Fruit fly (Drosophila melanogaster) whole organism, embryonic: ENCODE results near the gene CG4953.
A peak's percentile ranks its signal among the peaks of the same experiment; 100 is the strongest.

ENCODE experiments used
- B-H2 ChIP-seq: fragments of 200-800 bp; sonication (Bioruptor generic); optimal IDR thresholded peaks from 2 replicates; lab custom pipeline; 2018; ENCODE audit warnings: missing biosample characterization, mild to moderate bottlenecking, missing genetic modification characterization
- BtbVII ChIP-seq: fragments of 200-800 bp; sonication (Bioruptor generic); optimal IDR thresholded peaks from 3 replicates; lab custom pipeline; 2017; ENCODE audit warnings: missing biosample characterization, mild to moderate bottlenecking, missing genetic modification characterization
- CG10209 ChIP-seq: fragments of 200-800 bp; sonication (Bioruptor generic); optimal IDR thresholded peaks from 3 replicates; lab custom pipeline; 2017; ENCODE audit warnings: missing biosample characterization, mild to moderate bottlenecking, missing genetic modification characterization, missing genetic modification reagents
- CG10565 ChIP-seq: fragments of 200-800 bp; sonication (Bioruptor generic); optimal IDR thresholded peaks from 3 replicates; lab custom pipeline; 2016; ENCODE audit warnings: missing biosample characterization, mild to moderate bottlenecking, missing genetic modification characterization
- CG11247 ChIP-seq: fragments of 200-800 bp; sonication (Bioruptor generic); IDR thresholded peaks from 2 replicates; pipeline ENCODE4 v1.3.6; 2022; ENCODE audit warnings: missing biosample characterization, missing genetic modification characterization
- CG11560 ChIP-seq: fragments of 200-800 bp; sonication (Bioruptor generic); IDR thresholded peaks from 3 replicates; pipeline ENCODE4 v1.3.6; 2022; ENCODE audit warnings: missing biosample characterization, missing genetic modification characterization
- CG11723 ChIP-seq: fragments of 200-800 bp; sonication (Bioruptor generic); optimal IDR thresholded peaks from 2 replicates; lab custom pipeline; 2017; ENCODE audit warnings: missing biosample characterization, mild to moderate bottlenecking, missing genetic modification characterization
- CG12744 ChIP-seq: fragments of 200-800 bp; sonication (Bioruptor generic); optimal IDR thresholded peaks from 2 replicates; lab custom pipeline; 2016; ENCODE audit warnings: missing biosample characterization, missing genetic modification characterization
- CG14014 ChIP-seq: fragments of 200-800 bp; sonication (Bioruptor generic); IDR thresholded peaks from 2 replicates; pipeline ENCODE4 v1.3.6; 2022; ENCODE audit warnings: missing biosample characterization, missing genetic modification characterization
- CG14710 ChIP-seq: fragments of 200-800 bp; sonication (Bioruptor generic); optimal IDR thresholded peaks from 3 replicates; lab custom pipeline; 2019; ENCODE audit warnings: missing biosample characterization, mild to moderate bottlenecking, missing genetic modification characterization, moderate library complexity
- CG14860 ChIP-seq: fragments of 200-800 bp; sonication (Bioruptor generic); IDR thresholded peaks from 3 replicates; pipeline ENCODE4 v1.3.6; 2022; ENCODE audit warnings: missing biosample characterization, missing genetic modification characterization; ENCODE audit not compliant: partially characterized antibody
- CG18476 ChIP-seq: fragments of 200-800 bp; sonication (Bioruptor generic); optimal IDR thresholded peaks from 2 replicates; lab custom pipeline; 2016; ENCODE audit warnings: missing biosample characterization, mild to moderate bottlenecking, missing genetic modification characterization
- CG2129 ChIP-seq: fragments of 200-800 bp; sonication (Bioruptor generic); IDR thresholded peaks from 2 replicates; pipeline ENCODE4 v1.3.6; 2022; ENCODE audit warnings: missing biosample characterization, missing genetic modification characterization; ENCODE audit not compliant: partially characterized antibody
- CG31365 ChIP-seq: fragments of 200-800 bp; sonication (Bioruptor generic); optimal IDR thresholded peaks from 2 replicates; lab custom pipeline; 2018; ENCODE audit warnings: missing biosample characterization, mild to moderate bottlenecking, missing genetic modification characterization
- CG32532 ChIP-seq: fragments of 200-800 bp; sonication (Bioruptor generic); IDR thresholded peaks from 2 replicates; pipeline ENCODE4 v1.3.6; 2022; ENCODE audit warnings: missing biosample characterization, missing genetic modification characterization
- CG3407 ChIP-seq: fragments of 200-800 bp; sonication (Bioruptor generic); optimal IDR thresholded peaks from 2 replicates; lab custom pipeline; 2018; ENCODE audit warnings: missing biosample characterization, mild to moderate bottlenecking, missing genetic modification characterization
- CG3847 ChIP-seq: fragments of 200-800 bp; sonication (Bioruptor generic); IDR thresholded peaks from 2 replicates; pipeline ENCODE4 v1.3.6; 2022; ENCODE audit warnings: missing biosample characterization, missing genetic modification characterization
- CG4424 ChIP-seq: fragments of 200-800 bp; sonication (Bioruptor generic); optimal IDR thresholded peaks from 3 replicates; lab custom pipeline; 2016; ENCODE audit warnings: missing biosample characterization, missing genetic modification characterization
- CG7786 ChIP-seq: fragments of 200-800 bp; sonication (Bioruptor generic); optimal IDR thresholded peaks from 2 replicates; lab custom pipeline; 2016; ENCODE audit warnings: missing biosample characterization, missing genetic modification characterization
- CG8281 ChIP-seq: fragments of 200-800 bp; sonication (Bioruptor generic); optimal IDR thresholded peaks from 2 replicates; lab custom pipeline; 2018; ENCODE audit warnings: missing biosample characterization, mild to moderate bottlenecking, missing genetic modification characterization, moderate library complexity
- CG8924 ChIP-seq: fragments of 200-800 bp; optimal IDR thresholded peaks from 3 replicates; lab custom pipeline; 2019; ENCODE audit warnings: missing biosample characterization, mild to moderate bottlenecking, missing genetic modification characterization, moderate library complexity
- CG9609 ChIP-seq: fragments of 200-800 bp; sonication (Bioruptor generic); optimal IDR thresholded peaks from 3 replicates; lab custom pipeline; 2016; ENCODE audit warnings: missing biosample characterization, missing genetic modification characterization
- CG9817 ChIP-seq: fragments of 200-800 bp; sonication (Bioruptor generic); optimal IDR thresholded peaks from 2 replicates; lab custom pipeline; 2018; ENCODE audit warnings: missing biosample characterization, mild to moderate bottlenecking, missing genetic modification characterization, moderate library complexity
- CHES-1-like ChIP-seq: fragments of 200-800 bp; sonication (Bioruptor generic); optimal IDR thresholded peaks from 2 replicates; lab custom pipeline; 2016; ENCODE audit warnings: missing biosample characterization, missing genetic modification characterization
- CrebB ChIP-seq: fragments of 200-800 bp; sonication (Bioruptor generic); optimal IDR thresholded peaks from 3 replicates; lab custom pipeline; 2018; ENCODE audit warnings: missing biosample characterization, mild to moderate bottlenecking, missing genetic modification characterization
- Dad ChIP-seq: fragments of 200-800 bp; sonication (Bioruptor generic); optimal IDR thresholded peaks from 3 replicates; lab custom pipeline; 2016; ENCODE audit warnings: missing biosample characterization, missing genetic modification characterization
- Dfd ChIP-seq, 2 experiments: fragments of >200 bp; optimal IDR thresholded peaks; 2 replicates each; lab custom pipeline; 2017; ENCODE audit warnings: missing biosample characterization in 2 of 2, missing genetic modification characterization in 2 of 2
- Fer3 ChIP-seq: fragments of 200-800 bp; sonication (Bioruptor generic); optimal IDR thresholded peaks from 2 replicates; lab custom pipeline; 2018; ENCODE audit warnings: missing biosample characterization, mild to moderate bottlenecking, missing genetic modification characterization, moderate library complexity
- HLH4C ChIP-seq: fragments of 200-800 bp; sonication (Bioruptor generic); IDR thresholded peaks from 3 replicates; pipeline ENCODE4 v1.3.6; 2022; ENCODE audit warnings: missing biosample characterization, missing genetic modification characterization; ENCODE audit not compliant: partially characterized antibody
- Hand ChIP-seq: fragments of 200-800 bp; sonication (Bioruptor generic); optimal IDR thresholded peaks from 2 replicates; lab custom pipeline; 2017; ENCODE audit warnings: mild to moderate bottlenecking, missing biosample characterization, missing genetic modification reagents, missing genetic modification characterization
- HmgD ChIP-seq: fragments of 200-800 bp; sonication (Bioruptor generic); optimal IDR thresholded peaks from 3 replicates; lab custom pipeline; 2016; ENCODE audit warnings: missing biosample characterization, missing genetic modification characterization
- Nf-YB ChIP-seq: fragments of 200-800 bp; sonication (Bioruptor generic); optimal IDR thresholded peaks from 3 replicates; lab custom pipeline; 2019; ENCODE audit warnings: missing biosample characterization, mild to moderate bottlenecking, missing genetic modification characterization, moderate library complexity
- Rx ChIP-seq: fragments of 200-800 bp; sonication (Bioruptor generic); IDR thresholded peaks from 2 replicates; pipeline ENCODE4 v1.3.6; 2022; ENCODE audit warnings: missing biosample characterization, missing genetic modification characterization
- Sry-β ChIP-seq: fragments of 200-800 bp; sonication (Bioruptor generic); optimal IDR thresholded peaks from 2 replicates; lab custom pipeline; 2018; ENCODE audit warnings: missing biosample characterization, mild to moderate bottlenecking, missing genetic modification characterization, moderate library complexity
- YL-1 ChIP-seq: fragments of 200-800 bp; sonication (Bioruptor generic); optimal IDR thresholded peaks from 3 replicates; lab custom pipeline; 2017; ENCODE audit warnings: missing biosample characterization, mild to moderate bottlenecking, missing genetic modification characterization
- abd-A ChIP-seq: fragments of 200-800 bp; sonication (Bioruptor generic); optimal IDR thresholded peaks from 3 replicates; lab custom pipeline; 2019; ENCODE audit warnings: missing biosample characterization, mild to moderate bottlenecking, missing genetic modification characterization, moderate library complexity
- al ChIP-seq: fragments of 200-800 bp; sonication (Bioruptor generic); IDR thresholded peaks from 2 replicates; pipeline ENCODE4 v1.3.6; 2022; ENCODE audit warnings: missing biosample characterization, missing genetic modification characterization
- croc ChIP-seq: fragments of 200-800 bp; sonication (Bioruptor generic); conservative IDR thresholded peaks from 3 replicates; pipeline ENCODE4 v1.3.6; 2022; ENCODE audit warnings: missing biosample characterization, missing genetic modification characterization
- esg ChIP-seq: fragments of 200-800 bp; sonication (Bioruptor generic); conservative IDR thresholded peaks from 2 replicates; pipeline ENCODE4 v1.3.6; 2022; ENCODE audit warnings: missing biosample characterization, missing genetic modification characterization
- gce ChIP-seq: fragments of 200-800 bp; sonication (Bioruptor generic); IDR thresholded peaks from 3 replicates; pipeline ENCODE4 v1.3.6; 2022; ENCODE audit warnings: missing biosample characterization, missing genetic modification characterization
- gcm2 ChIP-seq: fragments of 200-800 bp; sonication (Bioruptor generic); optimal IDR thresholded peaks from 2 replicates; lab custom pipeline; 2016; ENCODE audit warnings: missing biosample characterization, missing genetic modification characterization
- h ChIP-seq: fragments of >200 bp; optimal IDR thresholded peaks from 2 replicates; lab custom pipeline; 2017
- insv ChIP-seq, 2 experiments: fragments of 200-800 bp; sonication (Bioruptor generic); optimal IDR thresholded peaks; 3 replicates each; lab custom pipeline; 2016 to 2018; ENCODE audit warnings: missing biosample characterization in 2 of 2, missing genetic modification characterization in 2 of 2
- nau ChIP-seq: fragments of 200-800 bp; sonication (Bioruptor generic); optimal IDR thresholded peaks from 3 replicates; lab custom pipeline; 2017; ENCODE audit warnings: missing biosample characterization, mild to moderate bottlenecking, missing genetic modification characterization, missing genetic modification reagents
- pita ChIP-seq: fragments of 200-800 bp; sonication (Bioruptor generic); optimal IDR thresholded peaks from 2 replicates; lab custom pipeline; 2017; ENCODE audit warnings: missing biosample characterization, mild to moderate bottlenecking, missing genetic modification characterization
- row ChIP-seq: fragments of 200-800 bp; sonication (Bioruptor generic); IDR thresholded peaks from 3 replicates; pipeline ENCODE4 v1.3.6; 2022; ENCODE audit warnings: missing biosample characterization, missing genetic modification characterization
- schlank ChIP-seq: fragments of 200-800 bp; sonication (Bioruptor generic); optimal IDR thresholded peaks from 2 replicates; lab custom pipeline; 2018; ENCODE audit warnings: missing biosample characterization, mild to moderate bottlenecking, missing genetic modification characterization
- shn ChIP-seq: fragments of 200-800 bp; sonication (Bioruptor generic); optimal IDR thresholded peaks from 3 replicates; lab custom pipeline; 2016; ENCODE audit warnings: missing biosample characterization, missing genetic modification characterization
- sim ChIP-seq: fragments of 200-800 bp; sonication (Bioruptor generic); IDR thresholded peaks from 2 replicates; pipeline ENCODE4 v1.3.6; 2022; ENCODE audit warnings: missing biosample characterization, missing genetic modification characterization
- tll ChIP-seq, 2 experiments: fragments of 200-800 bp in 1 of 2; fragments of >200 bp in 1 of 2; sonication (Bioruptor generic) in 1 of 2; optimal IDR thresholded peaks; 2 replicates each; lab custom pipeline; 2017 to 2019; ENCODE audit warnings: missing biosample characterization in 2 of 2, missing genetic modification characterization in 2 of 2, mild to moderate bottlenecking in 1 of 2, moderate library complexity in 1 of 2
- vnd ChIP-seq: fragments of 200-800 bp; sonication (Bioruptor generic); IDR thresholded peaks from 3 replicates; pipeline ENCODE4 v1.3.6; 2022; ENCODE audit warnings: missing biosample characterization, missing genetic modification characterization; ENCODE audit not compliant: partially characterized antibody
- wek ChIP-seq: fragments of 200-800 bp; sonication (Bioruptor generic); optimal IDR thresholded peaks from 3 replicates; lab custom pipeline; 2018; ENCODE audit warnings: missing biosample characterization, mild to moderate bottlenecking, missing genetic modification characterization, moderate library complexity

CG4953 gene

DNA sequence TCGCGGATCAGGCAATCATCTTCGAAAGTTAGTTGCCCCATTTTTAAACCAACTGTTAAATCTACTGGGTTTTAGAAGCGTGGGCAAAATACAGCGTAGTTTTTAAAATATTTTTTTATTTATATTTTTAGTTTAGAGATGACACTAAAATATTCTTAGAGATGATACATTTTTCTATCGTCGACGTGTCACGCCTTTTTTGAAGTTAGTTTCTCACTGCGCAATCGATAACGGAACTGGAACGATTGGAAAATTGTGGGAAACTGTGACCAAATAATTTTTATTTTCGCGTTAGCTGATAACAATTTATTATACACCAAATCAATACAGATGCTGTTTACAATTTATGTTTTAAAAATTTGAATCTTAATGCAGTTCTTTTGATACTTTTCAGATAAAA lies 12.2 kb downstream of the CG4953 start, which contains the start of gene Utx (continued):
- no peak for TF ChIP-seq CG4424 (GFP tag; lab: Kevin White, UChicago)
- TF ChIP-seq Dad: no peak
- peak; percentile 75 for TF ChIP-seq CG14860 (GFP tag; lab: Robert Waterston, UW)
- no peak for TF ChIP-seq insv (GFP tag; optimal IDR thresholded peaks at IDR 0.05; lab: Kevin White, UChicago)
- TF ChIP-seq Nf-YB (GFP tag; lab: Kevin White, UChicago): no peak
- peak; percentile 56 for TF ChIP-seq CG14710 (tag; lab: Kevin White, UChicago)
- TF ChIP-seq Sry-β (GFP tag; lab: Kevin White, UChicago): no peak
- no peak for TF ChIP-seq CG12744 (GFP tag; lab: Kevin White, UChicago)
- TF ChIP-seq Hand (GFP tag; lab: Kevin White, UChicago): no peak
- TF ChIP-seq h (lab: Kevin White, UChicago): no peak
- no peak for TF ChIP-seq tll (GFP tag; optimal IDR thresholded peaks at IDR 0.05; lab: Kevin White, UChicago)
- TF ChIP-seq Dfd (GFP tag; optimal IDR thresholded peaks at IDR 0.05; lab: Kevin White, UChicago): no peak
- TF ChIP-seq wek (GFP tag; lab: Kevin White, UChicago): no peak
- TF ChIP-seq CG7786 (GFP tag; lab: Kevin White, UChicago): no peak
- no peak for TF ChIP-seq Rx (GFP tag; lab: Robert Waterston, UW)
- no peak for TF ChIP-seq nau (GFP tag; lab: Kevin White, UChicago)
- no peak for TF ChIP-seq CG11560 (tag; lab: Robert Waterston, UW)
- no peak for TF ChIP-seq CG9817 (tag; lab: Kevin White, UChicago)
- peak; percentile 76 for TF ChIP-seq vnd (GFP tag; lab: Robert Waterston, UW)
- TF ChIP-seq CG3847 (GFP tag; lab: Robert Waterston, UW): no peak
- TF ChIP-seq croc (GFP tag; lab: Robert Waterston, UW): no peak
- TF ChIP-seq Fer3 (tag; lab: Kevin White, UChicago): no peak
- no peak for TF ChIP-seq CG11723 (GFP tag; lab: Kevin White, UChicago)
- TF ChIP-seq CG3407 (GFP tag; lab: Kevin White, UChicago): no peak
- no peak for TF ChIP-seq abd-A
- TF ChIP-seq row (GFP tag; lab: Robert Waterston, UW): peak; percentile 87
- TF ChIP-seq esg (GFP tag; lab: Robert Waterston, UW): no peak
- TF ChIP-seq schlank (tag; lab: Kevin White, UChicago): no peak
- TF ChIP-seq CG14014 (GFP tag; lab: Robert Waterston, UW): no peak
- no peak for TF ChIP-seq sim (GFP tag; lab: Robert Waterston, UW)
- TF ChIP-seq CG32532 (GFP tag; lab: Robert Waterston, UW): no peak
- TF ChIP-seq CG2129 (GFP tag; lab: Robert Waterston, UW): peak; percentile 39; the same call in 1 of the 2 replicates
- TF ChIP-seq CHES-1-like: no peak
- peak; percentile 78 for TF ChIP-seq HLH4C
- TF ChIP-seq HmgD (GFP tag; lab: Kevin White, UChicago): no peak
- TF ChIP-seq CG11247 (GFP tag; lab: Robert Waterston, UW): no peak
- TF ChIP-seq CG18476: no peak
- TF ChIP-seq CG9609 (GFP tag; lab: Kevin White, UChicago): no peak
- no peak for TF ChIP-seq CG8924 (tag; lab: Kevin White, UChicago)
- no peak for TF ChIP-seq YL-1 (GFP tag; lab: Kevin White, UChicago)
- TF ChIP-seq CG10565: no peak
- TF ChIP-seq gce (GFP tag; lab: Robert Waterston, UW): no peak
- TF ChIP-seq gcm2 (GFP tag; lab: Kevin White, UChicago): no peak
- TF ChIP-seq al (GFP tag; lab: Robert Waterston, UW): no peak
- no peak for TF ChIP-seq CG10209 (GFP tag; lab: Kevin White, UChicago)
- no peak for TF ChIP-seq B-H2 (GFP tag; lab: Kevin White, UChicago)
- no peak for TF ChIP-seq CG31365 (tag; lab: Kevin White, UChicago)
- no peak for TF ChIP-seq shn (GFP tag; lab: Kevin White, UChicago)
- no peak for TF ChIP-seq BtbVII (GFP tag; lab: Kevin White, UChicago)
- TF ChIP-seq CG8281 (tag; lab: Kevin White, UChicago): no peak
- no peak for TF ChIP-seq pita (GFP tag; lab: Kevin White, UChicago)
- no peak for TF ChIP-seq CrebB (tag; lab: Kevin White, UChicago)
